Fruit fly (Drosophila melanogaster) whole organism, embryonic: ENCODE measurements around the gene mag.
A peak's percentile ranks its signal among the peaks of the same experiment; 100 is the strongest.

Experiments
- CG1024 ChIP-seq: fragments of 200-800 bp; sonication (Bioruptor generic); IDR thresholded peaks from 2 replicates; pipeline ENCODE4 v1.3.6; 2022; ENCODE audit warnings: missing biosample characterization, missing genetic modification characterization
- CG10462 ChIP-seq: fragments of 200-800 bp; sonication (Bioruptor generic); optimal IDR thresholded peaks from 2 replicates; lab custom pipeline; 2016; ENCODE audit warnings: missing biosample characterization, missing genetic modification characterization
- CG11085 ChIP-seq: fragments of 200-800 bp; sonication (Bioruptor generic); IDR thresholded peaks from 2 replicates; pipeline ENCODE4 v1.3.6; 2022; ENCODE audit warnings: missing biosample characterization, missing genetic modification characterization
- CG12155 ChIP-seq: fragments of 200-800 bp; sonication (Bioruptor generic); optimal IDR thresholded peaks from 3 replicates; lab custom pipeline; 2016; ENCODE audit warnings: missing biosample characterization, missing genetic modification characterization
- CG15601 ChIP-seq: fragments of 200-800 bp; sonication (Bioruptor generic); optimal IDR thresholded peaks from 3 replicates; lab custom pipeline; 2019; ENCODE audit warnings: missing biosample characterization, mild to moderate bottlenecking, missing genetic modification characterization, moderate library complexity
- CG1792 ChIP-seq: fragments of 200-800 bp; sonication (Bioruptor generic); optimal IDR thresholded peaks from 2 replicates; lab custom pipeline; 2016; ENCODE audit warnings: missing biosample characterization, missing genetic modification characterization
- CG18599 ChIP-seq: fragments of 200-800 bp; sonication (Bioruptor generic); optimal IDR thresholded peaks from 3 replicates; lab custom pipeline; 2017; ENCODE audit warnings: missing biosample characterization, missing genetic modification characterization, mild to moderate bottlenecking, moderate library complexity, missing genetic modification reagents
- CG2116 ChIP-seq: fragments of 200-800 bp; sonication (Bioruptor generic); optimal IDR thresholded peaks from 3 replicates; lab custom pipeline; 2018; ENCODE audit warnings: missing biosample characterization, mild to moderate bottlenecking, missing genetic modification characterization
- CG30403 ChIP-seq: fragments of 200-800 bp; sonication (Bioruptor generic); optimal IDR thresholded peaks from 3 replicates; lab custom pipeline; 2016; ENCODE audit warnings: missing biosample characterization, missing genetic modification characterization
- CG3163 ChIP-seq: fragments of 200-800 bp; sonication (Bioruptor generic); optimal IDR thresholded peaks from 3 replicates; lab custom pipeline; 2016; ENCODE audit warnings: missing biosample characterization, missing genetic modification characterization
- CG3838 ChIP-seq: fragments of 200-800 bp; sonication (Bioruptor generic); optimal IDR thresholded peaks from 3 replicates; lab custom pipeline; 2016; ENCODE audit warnings: missing biosample characterization, missing genetic modification characterization
- CG4617 ChIP-seq: fragments of 200-800 bp; sonication (Bioruptor generic); optimal IDR thresholded peaks from 3 replicates; lab custom pipeline; 2016; ENCODE audit warnings: missing biosample characterization, missing genetic modification characterization, borderline replicate concordance
- CG4854 ChIP-seq: fragments of 200-800 bp; sonication (Bioruptor generic); optimal IDR thresholded peaks from 2 replicates; lab custom pipeline; 2016; ENCODE audit warnings: missing biosample characterization, missing genetic modification characterization, inconsistent platforms
- CG5180 ChIP-seq: fragments of 200-800 bp; sonication (Bioruptor generic); optimal IDR thresholded peaks from 3 replicates; lab custom pipeline; 2017; ENCODE audit warnings: missing biosample characterization, missing genetic modification characterization, mild to moderate bottlenecking, moderate library complexity, missing genetic modification reagents
- CG6854 ChIP-seq: fragments of 200-800 bp; sonication (Bioruptor generic); optimal IDR thresholded peaks from 3 replicates; lab custom pipeline; 2017; ENCODE audit warnings: missing biosample characterization, mild to moderate bottlenecking, missing genetic modification characterization
- CG8281 ChIP-seq: fragments of 200-800 bp; sonication (Bioruptor generic); optimal IDR thresholded peaks from 2 replicates; lab custom pipeline; 2018; ENCODE audit warnings: missing biosample characterization, mild to moderate bottlenecking, missing genetic modification characterization, moderate library complexity
- CG8359 ChIP-seq: fragments of 200-800 bp; sonication (Bioruptor generic); optimal IDR thresholded peaks from 2 replicates; lab custom pipeline; 2017; ENCODE audit warnings: missing biosample characterization, mild to moderate bottlenecking, missing genetic modification characterization, borderline replicate concordance
- Dp ChIP-seq: fragments of 200-800 bp; sonication (Bioruptor generic); optimal IDR thresholded peaks from 2 replicates; lab custom pipeline; 2018; ENCODE audit warnings: missing biosample characterization, mild to moderate bottlenecking, missing genetic modification characterization, moderate library complexity
- Fer2 ChIP-seq: fragments of 200-800 bp; sonication (Bioruptor generic); optimal IDR thresholded peaks from 2 replicates; lab custom pipeline; 2018; ENCODE audit warnings: missing biosample characterization, mild to moderate bottlenecking, missing genetic modification characterization, moderate library complexity
- Fer3 ChIP-seq: fragments of 200-800 bp; sonication (Bioruptor generic); optimal IDR thresholded peaks from 2 replicates; lab custom pipeline; 2018; ENCODE audit warnings: missing biosample characterization, mild to moderate bottlenecking, missing genetic modification characterization, moderate library complexity
- Hr78 ChIP-seq, 2 experiments: fragments of 200-800 bp in 1 of 2; fragments of >200 bp in 1 of 2; sonication (Bioruptor generic) in 1 of 2; optimal IDR thresholded peaks; 2 replicates each; lab custom pipeline; 2017 to 2019; ENCODE audit warnings: missing biosample characterization in 2 of 2, missing genetic modification characterization in 2 of 2, mild to moderate bottlenecking in 1 of 2, moderate library complexity in 1 of 2
- Med ChIP-seq: fragments of 200-800 bp; sonication (Bioruptor generic); peaks from one replicate; lab custom pipeline; 2016; ENCODE audit warnings: missing biosample characterization, missing genetic modification characterization, mild to moderate bottlenecking, inconsistent platforms, moderate library complexity
- Oli ChIP-seq: fragments of 200-800 bp; sonication (Bioruptor generic); optimal IDR thresholded peaks from 2 replicates; lab custom pipeline; 2018; ENCODE audit warnings: missing biosample characterization, mild to moderate bottlenecking, missing genetic modification characterization, moderate library complexity
- Poxn ChIP-seq: fragments of 200-800 bp; sonication (Bioruptor generic); IDR thresholded peaks from 2 replicates; pipeline ENCODE4 v1.3.6; 2022; ENCODE audit warnings: missing biosample characterization, missing genetic modification characterization
- Scr ChIP-seq: fragments of 200-800 bp; sonication (Bioruptor generic); IDR thresholded peaks from 2 replicates; pipeline ENCODE4 v1.3.6; 2022; ENCODE audit warnings: missing biosample characterization, missing genetic modification characterization; ENCODE audit not compliant: partially characterized antibody
- ab ChIP-seq: fragments of 200-800 bp; sonication (Bioruptor generic); optimal IDR thresholded peaks from 2 replicates; lab custom pipeline; 2016; ENCODE audit warnings: missing biosample characterization, missing genetic modification characterization
- ap ChIP-seq: fragments of 200-800 bp; sonication (Bioruptor generic); IDR thresholded peaks from 2 replicates; pipeline ENCODE4 v1.3.6; 2022; ENCODE audit warnings: missing biosample characterization, missing genetic modification characterization
- ase ChIP-seq: fragments of 200-800 bp; sonication (Bioruptor generic); IDR thresholded peaks from 3 replicates; pipeline ENCODE4 v1.3.6; 2022; ENCODE audit warnings: missing biosample characterization, missing genetic modification characterization
- bab2 ChIP-seq: fragments of 200-800 bp; sonication (Bioruptor generic); optimal IDR thresholded peaks from 2 replicates; lab custom pipeline; 2016; ENCODE audit warnings: missing biosample characterization, missing genetic modification characterization
- btn ChIP-seq: fragments of 200-800 bp; sonication (Bioruptor generic); optimal IDR thresholded peaks from 2 replicates; lab custom pipeline; 2016; ENCODE audit warnings: missing biosample characterization, missing genetic modification characterization
- cad ChIP-seq: fragments of >200 bp; optimal IDR thresholded peaks from 2 replicates; lab custom pipeline; 2017; ENCODE audit warnings: missing biosample characterization, missing genetic modification characterization
- caup ChIP-seq: fragments of 200-800 bp; sonication (Bioruptor generic); optimal IDR thresholded peaks from 3 replicates; lab custom pipeline; 2017; ENCODE audit warnings: missing biosample characterization, mild to moderate bottlenecking, missing genetic modification characterization, moderate library complexity; ENCODE audit not compliant: severe bottlenecking
- croc ChIP-seq: fragments of 200-800 bp; sonication (Bioruptor generic); conservative IDR thresholded peaks from 3 replicates; pipeline ENCODE4 v1.3.6; 2022; ENCODE audit warnings: missing biosample characterization, missing genetic modification characterization
- dati ChIP-seq: fragments of 200-800 bp; sonication (Bioruptor generic); IDR thresholded peaks from 2 replicates; pipeline ENCODE4 v1.3.6; 2022; ENCODE audit warnings: missing biosample characterization, missing genetic modification characterization
- dmrt99B ChIP-seq: fragments of 200-800 bp; sonication (Bioruptor generic); optimal IDR thresholded peaks from 2 replicates; lab custom pipeline; 2018; ENCODE audit warnings: missing biosample characterization, mild to moderate bottlenecking, missing genetic modification characterization, moderate library complexity
- esg ChIP-seq: fragments of 200-800 bp; sonication (Bioruptor generic); conservative IDR thresholded peaks from 2 replicates; pipeline ENCODE4 v1.3.6; 2022; ENCODE audit warnings: missing biosample characterization, missing genetic modification characterization
- gfzf ChIP-seq: fragments of 200-800 bp; sonication (Bioruptor generic); optimal IDR thresholded peaks from 2 replicates; lab custom pipeline; 2016; ENCODE audit warnings: missing biosample characterization, mild to moderate bottlenecking, missing genetic modification characterization, moderate library complexity
- grau ChIP-seq: fragments of 200-800 bp; optimal IDR thresholded peaks from 3 replicates; lab custom pipeline; 2019; ENCODE audit warnings: missing biosample characterization, mild to moderate bottlenecking, missing genetic modification characterization, moderate library complexity
- jigr1 ChIP-seq: fragments of 200-800 bp; sonication (Bioruptor generic); IDR thresholded peaks from 3 replicates; pipeline ENCODE4 v1.3.6; 2022; ENCODE audit warnings: missing biosample characterization, missing genetic modification characterization
- jumu ChIP-seq: fragments of 200-800 bp; sonication (Bioruptor generic); optimal IDR thresholded peaks from 3 replicates; lab custom pipeline; 2016; ENCODE audit warnings: missing biosample characterization, missing genetic modification characterization
- lab ChIP-seq: fragments of 200-800 bp; sonication (Bioruptor generic); optimal IDR thresholded peaks from 3 replicates; lab custom pipeline; 2017; ENCODE audit warnings: missing biosample characterization, missing genetic modification characterization, mild to moderate bottlenecking, moderate library complexity, missing genetic modification reagents
- lilli ChIP-seq: fragments of 200-800 bp; sonication (Bioruptor generic); optimal IDR thresholded peaks from 3 replicates; lab custom pipeline; 2016; ENCODE audit warnings: missing biosample characterization, missing genetic modification characterization
- luna ChIP-seq: fragments of 200-800 bp; sonication (Bioruptor generic); optimal IDR thresholded peaks from 2 replicates; lab custom pipeline; 2016; ENCODE audit warnings: missing biosample characterization, missing genetic modification characterization
- mam ChIP-seq: fragments of 200-800 bp; sonication (Bioruptor generic); optimal IDR thresholded peaks from 3 replicates; lab custom pipeline; 2016; ENCODE audit warnings: missing biosample characterization, missing genetic modification characterization
- nerfin-1 ChIP-seq: fragments of 200-800 bp; sonication (Bioruptor generic); optimal IDR thresholded peaks from 3 replicates; lab custom pipeline; 2019; ENCODE audit warnings: missing biosample characterization, mild to moderate bottlenecking, missing genetic modification characterization, moderate library complexity
- pho ChIP-seq: fragments of 200-800 bp; sonication (Bioruptor generic); optimal IDR thresholded peaks from 2 replicates; lab custom pipeline; 2016; ENCODE audit warnings: missing biosample characterization, missing genetic modification characterization
- phol ChIP-seq: fragments of 200-800 bp; sonication (Bioruptor generic); optimal IDR thresholded peaks from 3 replicates; lab custom pipeline; 2018; ENCODE audit warnings: missing biosample characterization, mild to moderate bottlenecking, missing genetic modification characterization, moderate library complexity
- sens ChIP-seq: fragments of 200-800 bp; sonication (Bioruptor generic); peaks from one replicate; lab custom pipeline; 2016; ENCODE audit warnings: missing biosample characterization, missing genetic modification characterization
- slbo ChIP-seq: fragments of 200-800 bp; sonication (Bioruptor generic); IDR thresholded peaks from 2 replicates; pipeline ENCODE4 v1.3.6; 2022; ENCODE audit warnings: missing biosample characterization, missing genetic modification characterization
- sob ChIP-seq: fragments of 200-800 bp; sonication (Bioruptor generic); IDR thresholded peaks from 2 replicates; pipeline ENCODE4 v1.3.6; 2022; ENCODE audit warnings: missing biosample characterization, missing genetic modification characterization
- tup ChIP-seq: fragments of 200-800 bp; sonication (Bioruptor generic); optimal IDR thresholded peaks from 2 replicates; lab custom pipeline; 2016; ENCODE audit warnings: missing biosample characterization, mild to moderate bottlenecking, missing genetic modification characterization, moderate library complexity
- wor ChIP-seq: fragments of 200-800 bp; sonication (Bioruptor generic); IDR thresholded peaks from 2 replicates; pipeline ENCODE4 v1.3.6; 2022; ENCODE audit warnings: missing biosample characterization, missing genetic modification characterization

Gene mag

dm6 chr3L:20427449-20427848 lies 33.0 kb upstream of the mag start, which contains the start of gene CG5274 (continued):
- no peak for TF ChIP-seq CG4854
- TF ChIP-seq cad (GFP tag; lab: Kevin White, UChicago), result no peak
- no peak for TF ChIP-seq luna
- TF ChIP-seq esg (GFP tag; lab: Robert Waterston, UW), result no peak
- no peak for TF ChIP-seq btn
- TF ChIP-seq Dp, result peak; percentile 53
- no peak for TF ChIP-seq ab (GFP tag; lab: Kevin White, UChicago)
- no peak for TF ChIP-seq CG3163
- TF ChIP-seq lilli (GFP tag; lab: Kevin White, UChicago), result no peak
- TF ChIP-seq dati (GFP tag; lab: Robert Waterston, UW), result no peak
- no peak for TF ChIP-seq mam
- no peak for TF ChIP-seq sob (GFP tag; lab: Robert Waterston, UW)
- TF ChIP-seq dmrt99B (tag; lab: Kevin White, UChicago), result no peak
- peak; percentile 40 for TF ChIP-seq CG10462 (GFP tag; lab: Kevin White, UChicago)
- TF ChIP-seq jumu, result no peak
- no peak for TF ChIP-seq CG30403 (GFP tag; lab: Kevin White, UChicago)
- no peak for TF ChIP-seq lab (GFP tag; lab: Kevin White, UChicago)
- TF ChIP-seq sens (GFP tag; lab: Kevin White, UChicago), result no peak
- TF ChIP-seq CG11085, result no peak
- no peak for TF ChIP-seq CG8281 (tag; lab: Kevin White, UChicago)
- TF ChIP-seq jigr1, result no peak
- TF ChIP-seq CG6854 (GFP tag; lab: Kevin White, UChicago), result no peak
- no peak for TF ChIP-seq Hr78 (GFP tag; optimal IDR thresholded peaks at IDR 0.05; lab: Kevin White, UChicago)
- no peak for TF ChIP-seq slbo (GFP tag; lab: Robert Waterston, UW)
- no peak for TF ChIP-seq bab2 (GFP tag; lab: Kevin White, UChicago)
- no peak for TF ChIP-seq CG1792 (GFP tag; lab: Kevin White, UChicago)
- no peak for TF ChIP-seq CG2116 (GFP tag; lab: Kevin White, UChicago)
- no peak for TF ChIP-seq CG4617 (GFP tag; lab: Kevin White, UChicago)
- no peak for TF ChIP-seq CG3838 (GFP tag; lab: Kevin White, UChicago)
- TF ChIP-seq tup (GFP tag; lab: Kevin White, UChicago), result no peak
- TF ChIP-seq CG5180 (GFP tag; lab: Kevin White, UChicago), result no peak
- TF ChIP-seq CG1024 (GFP tag; lab: Robert Waterston, UW), result no peak
- no peak for TF ChIP-seq CG12155
- TF ChIP-seq wor (GFP tag; lab: Robert Waterston, UW), result no peak
- no peak for TF ChIP-seq Oli (tag; lab: Kevin White, UChicago)
- no peak for TF ChIP-seq croc (GFP tag; lab: Robert Waterston, UW)
- no peak for TF ChIP-seq ase
- TF ChIP-seq Med, result peak; percentile 13
- no peak for TF ChIP-seq CG8359 (GFP tag; lab: Kevin White, UChicago)
- TF ChIP-seq Poxn (GFP tag; lab: Robert Waterston, UW), result no peak
- TF ChIP-seq Fer3 (tag; lab: Kevin White, UChicago), result no peak
- TF ChIP-seq Scr (GFP tag; lab: Robert Waterston, UW), result peak; percentile 42
- peak; percentile 52 for TF ChIP-seq gfzf (GFP tag; lab: Kevin White, UChicago)
- no peak for TF ChIP-seq pho (GFP tag; lab: Kevin White, UChicago)
- TF ChIP-seq Fer2 (tag; lab: Kevin White, UChicago), result no peak
- no peak for TF ChIP-seq CG18599 (GFP tag; lab: Kevin White, UChicago)
- no peak for TF ChIP-seq ap
- no peak for TF ChIP-seq CG15601 (tag; lab: Kevin White, UChicago)
- TF ChIP-seq nerfin-1 (tag; lab: Kevin White, UChicago), result peak; percentile 33
- no peak for TF ChIP-seq caup (GFP tag; lab: Kevin White, UChicago)
- TF ChIP-seq phol (tag; lab: Kevin White, UChicago), result no peak
- no peak for TF ChIP-seq grau (tag; lab: Kevin White, UChicago)
